Fruit fly (Drosophila melanogaster): Measurements from ENCODE around the gene CG33303.

CG33303 gene

DNA sequence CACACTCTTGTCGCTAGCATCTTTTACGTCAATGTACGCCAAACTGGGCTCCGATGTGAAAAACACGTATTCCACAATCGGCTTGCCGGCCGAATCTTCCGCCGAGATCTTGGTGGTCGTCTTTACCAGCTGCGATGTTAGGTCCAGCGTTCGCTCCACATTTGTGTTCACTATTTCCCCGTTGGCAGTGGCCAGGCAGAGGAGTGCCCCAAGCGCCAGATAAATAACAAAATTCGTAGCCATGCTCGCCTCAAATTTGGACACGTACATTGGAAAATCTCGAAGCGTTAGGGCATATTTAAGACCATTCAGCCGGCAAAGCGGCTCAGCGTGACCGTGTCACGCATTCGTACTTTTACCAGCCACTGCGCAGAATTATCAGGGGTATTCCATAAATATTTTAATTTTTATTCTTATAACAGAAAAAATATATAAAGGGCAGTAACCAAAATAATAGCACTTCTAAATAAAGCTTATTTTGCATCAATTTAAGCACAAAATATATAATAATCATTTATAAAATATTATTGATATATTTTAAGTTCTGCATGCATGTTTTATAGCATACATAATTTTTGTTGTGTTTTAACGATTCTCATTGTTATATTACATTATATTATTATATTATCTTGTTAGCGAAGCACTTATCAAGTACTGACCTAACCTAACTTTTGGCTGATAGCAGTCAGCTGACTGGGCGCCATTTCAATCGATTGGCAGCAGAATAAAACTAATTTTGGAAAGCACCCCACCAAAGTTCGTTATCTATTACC is at the start of gene CG33303, which contains the start of gene dpr19 (continued):
- peak; percentile 83 for TF ChIP-seq CG9727 (GFP tag; optimal IDR thresholded peaks at IDR 0.05)
- no peak for TF ChIP-seq Gug (GFP tag; IDR thresholded peaks at IDR 0.05)
- no peak for TF ChIP-seq Blimp-1 (GFP tag; optimal IDR thresholded peaks at IDR 0.05)
- TF ChIP-seq BtbVII (GFP tag; optimal IDR thresholded peaks at IDR 0.05), result peak; percentile 49
- peak in 1 of 2 experiments; percentile 30 for TF ChIP-seq insv (GFP tag; optimal IDR thresholded peaks at IDR 0.05)
- peak; percentile 81 for TF ChIP-seq lab (GFP tag; optimal IDR thresholded peaks at IDR 0.05)
- peak; percentile 53 for TF ChIP-seq CG7372 (GFP tag; IDR thresholded peaks at IDR 0.05)
- TF ChIP-seq HmgD (GFP tag; optimal IDR thresholded peaks at IDR 0.05), result no peak
- no peak for TF ChIP-seq rib (GFP tag; IDR thresholded peaks at IDR 0.05)
- TF ChIP-seq CG8089 (GFP tag; optimal IDR thresholded peaks at IDR 0.05), result no peak
- no peak for TF ChIP-seq Poxn (GFP tag; IDR thresholded peaks at IDR 0.05)
- peak; percentile 90 for TF ChIP-seq CG14710 (tag; optimal IDR thresholded peaks at IDR 0.05)
- TF ChIP-seq NFAT (GFP tag; IDR thresholded peaks at IDR 0.05), result no peak
- TF ChIP-seq sim (GFP tag; IDR thresholded peaks at IDR 0.05), result 0 out of 2 replicates have a peak, but pooled peaks have one; percentile 45
- no peak for TF ChIP-seq CG7357 (GFP tag; IDR thresholded peaks at IDR 0.05)
- TF ChIP-seq seq (GFP tag; IDR thresholded peaks at IDR 0.05), result 0 out of 2 replicates have a peak, but pooled peaks have one; percentile 7
- TF ChIP-seq CG33557 (GFP tag; optimal IDR thresholded peaks at IDR 0.05), result peak; percentile 74
- TF ChIP-seq CG31441 (GFP tag; IDR thresholded peaks at IDR 0.05), result peak; percentile 94
- 0 out of 2 replicates have a peak, but pooled peaks have one; percentile 33 for TF ChIP-seq ranshi (GFP tag; IDR thresholded peaks at IDR 0.05)
- no peak for TF ChIP-seq fu2 (GFP tag; optimal IDR thresholded peaks at IDR 0.05)
- TF ChIP-seq sisA (GFP tag; IDR thresholded peaks at IDR 0.05), result 0 out of 2 replicates have a peak, but pooled peaks have one; percentile 27
- TF ChIP-seq CG1647 (GFP tag; optimal IDR thresholded peaks at IDR 0.05), result no peak
- TF ChIP-seq HHEX (GFP tag; optimal IDR thresholded peaks at IDR 0.05), result peak; percentile 71
- TF ChIP-seq Myb (GFP tag; optimal IDR thresholded peaks at IDR 0.05), result no peak
- peak; percentile 76 for TF ChIP-seq nerfin-1 (tag; optimal IDR thresholded peaks at IDR 0.05)
- peak; percentile 41 for TF ChIP-seq CG4820 (GFP tag; optimal IDR thresholded peaks at IDR 0.05)
- TF ChIP-seq CG9817 (tag; optimal IDR thresholded peaks at IDR 0.05), result peak; percentile 59
- TF ChIP-seq ac (GFP tag; optimal IDR thresholded peaks at IDR 0.05), result no peak
- TF ChIP-seq CG12744 (GFP tag; optimal IDR thresholded peaks at IDR 0.05), result no peak
- TF ChIP-seq jing (GFP tag; optimal IDR thresholded peaks at IDR 0.05), result no peak
- peak; percentile 75 for TF ChIP-seq CG9437 (GFP tag; optimal IDR thresholded peaks at IDR 0.05)
- TF ChIP-seq CG8290 (GFP tag; optimal IDR thresholded peaks at IDR 0.05), result peak; percentile 73
- TF ChIP-seq CG8290 (tag; optimal IDR thresholded peaks at IDR 0.05), result no peak
- no peak for TF ChIP-seq knrl (GFP tag; IDR thresholded peaks at IDR 0.05; ENCODE audit: partially characterized antibody)
- TF ChIP-seq Lim3 (GFP tag; IDR thresholded peaks at IDR 0.05), result no peak
- TF ChIP-seq bowl (GFP tag; IDR thresholded peaks at IDR 0.05), result no peak
- no peak for TF ChIP-seq CG14860 (GFP tag; IDR thresholded peaks at IDR 0.05; ENCODE audit: partially characterized antibody)
- TF ChIP-seq Vsx1 (GFP tag; optimal IDR thresholded peaks at IDR 0.05), result no peak
- TF ChIP-seq nom (GFP tag; optimal IDR thresholded peaks at IDR 0.05), result peak; percentile 32
- TF ChIP-seq CG6254 (GFP tag; optimal IDR thresholded peaks at IDR 0.05), result peak; percentile 38
- no peak for TF ChIP-seq Mes4 (GFP tag; optimal IDR thresholded peaks at IDR 0.05)
- TF ChIP-seq CG8765 (GFP tag; IDR thresholded peaks at IDR 0.05), result no peak
- no peak; the same call in 1 of the 2 replicates for TF ChIP-seq amos (GFP tag; IDR thresholded peaks at IDR 0.05; ENCODE audit: partially characterized antibody)
- peak; percentile 38; the same call in 1 of the 2 replicates for TF ChIP-seq HLH3B (GFP tag; IDR thresholded peaks at IDR 0.05)
- TF ChIP-seq CG9215 (GFP tag; IDR thresholded peaks at IDR 0.05), result no peak
- TF ChIP-seq dpn (GFP tag; optimal IDR thresholded peaks at IDR 0.05), result peak in 1 of 2 experiments; percentile 50
- TF ChIP-seq CG3065 (GFP tag; optimal IDR thresholded peaks at IDR 0.05), result no peak
- TF ChIP-seq Opbp (GFP tag; IDR thresholded peaks at IDR 0.05; ENCODE audit: partially characterized antibody), result no peak
- peak; percentile 73; the same call in 2 of the 3 replicates for TF ChIP-seq ci (GFP tag; IDR thresholded peaks at IDR 0.05)

Measured in whole organism, embryonic.